Fruit fly (Drosophila melanogaster): ENCODE results near the gene Grx1.

The Grx1 gene

dm6 chr3L:18911082-18911481 lies 42.1 kb downstream of the Grx1 start, which contains the start of gene Ir75d:
Ir75d (minus strand) TSS chr3L:18911182.
- TF ChIP-seq CG9948 (tag; optimal IDR thresholded peaks at IDR 0.05) (no peak), Snoo (tag; optimal IDR thresholded peaks at IDR 0.05) (no peak), D1 (tag; optimal IDR thresholded peaks at IDR 0.05) (no peak), CG32121 (GFP tag; IDR thresholded peaks at IDR 0.05) (no peak), CG14655 (GFP tag; optimal IDR thresholded peaks at IDR 0.05) (no peak), CG10348 (GFP tag; IDR thresholded peaks at IDR 0.05) (no peak), rn (GFP tag; IDR thresholded peaks at IDR 0.05) (no peak), CG15710 (tag; optimal IDR thresholded peaks at IDR 0.05) (no peak), CG12605 (GFP tag; IDR thresholded peaks at IDR 0.05) (no peak), fd96Ca (GFP tag; IDR thresholded peaks at IDR 0.05) (no peak), CG8301 (tag; optimal IDR thresholded peaks at IDR 0.05) (no peak), CG17806 (tag; optimal IDR thresholded peaks at IDR 0.05) (no peak), Ets98B (GFP tag; IDR thresholded peaks at IDR 0.05) (no peak), CG8159 (tag; optimal IDR thresholded peaks at IDR 0.05) (no peak), CG13204 (GFP tag; optimal IDR thresholded peaks at IDR 0.05) (no peak), EcR (GFP tag; optimal IDR thresholded peaks at IDR 0.05) (no peak), CG4496 (GFP tag; IDR thresholded peaks at IDR 0.05) (no peak), Pif1B (GFP tag; optimal IDR thresholded peaks at IDR 0.05) (no peak)

dm6 chr3L:18914100-18914683 lies 45.2 kb downstream of the Grx1 start, which contains the start of gene COX6AL2:
COX6AL2 (minus strand) TSS chr3L:18914150.
- TF ChIP-seq CG14655 (GFP tag; optimal IDR thresholded peaks at IDR 0.05) (no peak), CG8159 (tag; optimal IDR thresholded peaks at IDR 0.05) (no peak), CG15710 (tag; optimal IDR thresholded peaks at IDR 0.05) (no peak), EcR (GFP tag; optimal IDR thresholded peaks at IDR 0.05) (no peak), D1 (tag; optimal IDR thresholded peaks at IDR 0.05) (no peak), CG34367 (tag; optimal IDR thresholded peaks at IDR 0.05) (no peak), gl (tag; optimal IDR thresholded peaks at IDR 0.05) (no peak), CG17806 (tag; optimal IDR thresholded peaks at IDR 0.05) (no peak), Pif1B (GFP tag; optimal IDR thresholded peaks at IDR 0.05) (no peak), CG13204 (GFP tag; optimal IDR thresholded peaks at IDR 0.05) (no peak), CG9948 (tag; optimal IDR thresholded peaks at IDR 0.05) (no peak), fd96Ca (GFP tag; IDR thresholded peaks at IDR 0.05) (no peak), rn (GFP tag; IDR thresholded peaks at IDR 0.05) (no peak), Ets98B (GFP tag; IDR thresholded peaks at IDR 0.05) (no peak), Snoo (tag; optimal IDR thresholded peaks at IDR 0.05) (no peak), CG8301 (tag; optimal IDR thresholded peaks at IDR 0.05) (no peak), CG4496 (GFP tag; IDR thresholded peaks at IDR 0.05) (no peak), Pif1A (GFP tag; optimal IDR thresholded peaks at IDR 0.05) (no peak)

dm6 chr3L:18916466-18916865 lies 47.4 kb downstream of the Grx1 start:
- TF ChIP-seq Snoo (tag; optimal IDR thresholded peaks at IDR 0.05) (no peak), CG32121 (GFP tag; IDR thresholded peaks at IDR 0.05) (no peak), CG4496 (GFP tag; IDR thresholded peaks at IDR 0.05) (no peak), CG12605 (GFP tag; IDR thresholded peaks at IDR 0.05) (no peak), Pif1A (GFP tag; optimal IDR thresholded peaks at IDR 0.05) (no peak), CG10348 (GFP tag; IDR thresholded peaks at IDR 0.05) (no peak), CG8159 (tag; optimal IDR thresholded peaks at IDR 0.05) (no peak), CG9948 (tag; optimal IDR thresholded peaks at IDR 0.05) (no peak), CG14655 (GFP tag; optimal IDR thresholded peaks at IDR 0.05) (no peak), rn (GFP tag; IDR thresholded peaks at IDR 0.05) (no peak), CG15710 (tag; optimal IDR thresholded peaks at IDR 0.05) (no peak), D1 (tag; optimal IDR thresholded peaks at IDR 0.05) (no peak), CG34367 (tag; optimal IDR thresholded peaks at IDR 0.05) (no peak), CG17806 (tag; optimal IDR thresholded peaks at IDR 0.05) (no peak), Pif1B (GFP tag; optimal IDR thresholded peaks at IDR 0.05) (no peak), fd96Ca (GFP tag; IDR thresholded peaks at IDR 0.05) (no peak), CG8301 (tag; optimal IDR thresholded peaks at IDR 0.05) (no peak)

- TF ChIP-seq CG17806 (tag; optimal IDR thresholded peaks at IDR 0.05) (no peak), Snoo (tag; optimal IDR thresholded peaks at IDR 0.05) (no peak), CG13204 (GFP tag; optimal IDR thresholded peaks at IDR 0.05) (no peak), Pif1A (GFP tag; optimal IDR thresholded peaks at IDR 0.05) (no peak), CG32121 (GFP tag; IDR thresholded peaks at IDR 0.05) (no peak), CG8301 (tag; optimal IDR thresholded peaks at IDR 0.05) (no peak), CG10348 (GFP tag; IDR thresholded peaks at IDR 0.05) (no peak), CG15710 (tag; optimal IDR thresholded peaks at IDR 0.05) (no peak), rn (GFP tag; IDR thresholded peaks at IDR 0.05) (no peak), EcR (GFP tag; optimal IDR thresholded peaks at IDR 0.05) (no peak), Ets98B (GFP tag; IDR thresholded peaks at IDR 0.05) (no peak), CG9948 (tag; optimal IDR thresholded peaks at IDR 0.05) (no peak), CG8159 (tag; optimal IDR thresholded peaks at IDR 0.05) (no peak), CG12605 (GFP tag; IDR thresholded peaks at IDR 0.05) (no peak), D1 (tag; optimal IDR thresholded peaks at IDR 0.05) (no peak), Pif1B (GFP tag; optimal IDR thresholded peaks at IDR 0.05) (no peak), gl (tag; optimal IDR thresholded peaks at IDR 0.05) (no peak), CG4496 (GFP tag; IDR thresholded peaks at IDR 0.05) (no peak), CG34367 (tag; optimal IDR thresholded peaks at IDR 0.05) (no peak)
These were observed 48.3 kb downstream of the Grx1 start, which contains the start of gene CG6839 for dm6 chr3L:18917281-18917680. CG6839 (plus strand) TSS chr3L:18917581.
